Worm (Caenorhabditis elegans): ENCODE measurements around the gene Y66C5A.1.

ce11 chrX:14428052-14428451, 27.3 kb downstream of the Y66C5A.1 start, which contains the start of gene F23D12.1:
- no peak for TF ChIP-seq zag-1 (tag; optimal IDR thresholded peaks at IDR 0.05)
- no peak for TF ChIP-seq ama-1 (optimal IDR thresholded peaks at IDR 0.05)
- no peak for TF ChIP-seq gmeb-1 (tag; optimal IDR thresholded peaks at IDR 0.05)
- TF ChIP-seq elt-3 (tag; optimal IDR thresholded peaks at IDR 0.05) = no peak
- no peak for TF ChIP-seq egl-27 (tag; optimal IDR thresholded peaks at IDR 0.05)
- no peak for TF ChIP-seq skn-1 (tag; optimal IDR thresholded peaks at IDR 0.05)
- TF ChIP-seq mab-5 (tag; optimal IDR thresholded peaks at IDR 0.05) = no peak
- TF ChIP-seq snpc-4 (tag; optimal IDR thresholded peaks at IDR 0.05) = no peak
- TF ChIP-seq ceh-82 (tag; optimal IDR thresholded peaks at IDR 0.05) = no peak
- no peak for TF ChIP-seq nhr-12 (tag; optimal IDR thresholded peaks at IDR 0.05)
- TF ChIP-seq lin-13 (GFP tag; optimal IDR thresholded peaks at IDR 0.05) = no peak
- no peak for TF ChIP-seq ztf-11 (tag; optimal IDR thresholded peaks at IDR 0.05)
